Worm (Caenorhabditis elegans) whole organism, mixed stage, embryonic: ENCODE data around the gene odd-2.

Experiments used
- blmp-1 ChIP-seq: fragments of 150-350 bp; optimal IDR thresholded peaks from 2 replicates; lab custom pipeline; 2014; ENCODE audit warnings: missing biosample characterization, missing genetic modification characterization
- ceh-83 ChIP-seq: fragments of 200-800 bp; sonication (Bioruptor generic); optimal IDR thresholded peaks from 2 replicates; lab custom pipeline; 2018; ENCODE audit warnings: mild to moderate bottlenecking, missing genetic modification characterization, missing compliant biosample characterization
- elt-3 ChIP-seq: fragments of 150-350 bp; optimal IDR thresholded peaks from 2 replicates; lab custom pipeline; 2014; ENCODE audit warnings: missing biosample characterization, missing genetic modification characterization
- mep-1 ChIP-seq: fragments of 150-350 bp; optimal IDR thresholded peaks from 2 replicates; lab custom pipeline; 2017; ENCODE audit warnings: missing biosample characterization, missing genetic modification reagents, missing genetic modification characterization, inconsistent platforms
- nhr-12 ChIP-seq: fragments of 150-350 bp; optimal IDR thresholded peaks from 2 replicates; lab custom pipeline; 2014; ENCODE audit warnings: missing biosample characterization, missing genetic modification characterization
- nhr-237 ChIP-seq: fragments of 150-350 bp; optimal IDR thresholded peaks from 2 replicates; lab custom pipeline; 2014; ENCODE audit warnings: missing biosample characterization, missing genetic modification characterization
- ztf-11 ChIP-seq: fragments of 150-350 bp; optimal IDR thresholded peaks from 2 replicates; lab custom pipeline; 2014; ENCODE audit warnings: missing biosample characterization, missing genetic modification characterization

ce11 chrX:6196627-6197026 is 36.3 kb upstream of the odd-2 start, which contains the start of gene daf-9:
- TF ChIP-seq mep-1 (tag; lab: Kevin White, UChicago) (no peak), nhr-12 (no peak), nhr-237 (no peak), blmp-1 (tag; lab: Kevin White, UChicago) (no peak), ceh-83 (GFP tag; lab: Kevin White, UChicago) (no peak), ztf-11 (tag; lab: Kevin White, UChicago) (no peak), elt-3 (tag; lab: Kevin White, UChicago) (no peak)
